Worm (Caenorhabditis elegans): Measurements from ENCODE around the gene F02A9.7.

DNA sequence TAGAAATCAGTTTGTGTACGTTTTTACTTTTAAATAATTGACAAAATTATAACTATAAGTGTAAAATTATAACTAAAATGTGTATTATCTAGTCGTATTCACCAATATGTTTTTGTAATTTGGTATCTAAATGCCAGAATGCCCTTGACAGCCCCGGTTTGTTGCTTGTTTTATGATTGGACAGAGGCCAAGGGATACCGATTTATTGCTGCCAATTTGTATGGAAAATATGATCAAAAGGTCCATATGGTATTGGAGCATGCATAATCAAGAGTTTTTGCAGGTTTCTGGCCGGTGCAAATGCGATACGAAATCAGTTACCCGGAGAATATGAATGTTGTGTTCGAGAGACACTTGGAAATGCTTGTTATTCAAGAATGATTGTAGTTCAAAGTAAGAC is 40.3 kb upstream of the F02A9.7 start:
- no peak for TF ChIP-seq ama-1 (optimal IDR thresholded peaks at IDR 0.05)
- no peak for TF ChIP-seq fkh-6 (tag; optimal IDR thresholded peaks at IDR 0.05)
- no peak for TF ChIP-seq fkh-10 (GFP tag; optimal IDR thresholded peaks at IDR 0.05)
- TF ChIP-seq ets-4 (tag; optimal IDR thresholded peaks at IDR 0.05), result no peak
- TF ChIP-seq tbx-2 (tag; optimal IDR thresholded peaks at IDR 0.05), result no peak
- no peak for TF ChIP-seq unc-86 (tag; optimal IDR thresholded peaks at IDR 0.05)
- no peak for TF ChIP-seq unc-55 (GFP tag; optimal IDR thresholded peaks at IDR 0.05)
- TF ChIP-seq pqm-1 (tag; optimal IDR thresholded peaks at IDR 0.05), result no peak
- no peak for TF ChIP-seq tbx-7 (tag; optimal IDR thresholded peaks at IDR 0.05)
- no peak for TF ChIP-seq pha-4 (tag; optimal IDR thresholded peaks at IDR 0.05)
- no peak for TF ChIP-seq nhr-11 (tag; optimal IDR thresholded peaks at IDR 0.05)
- no peak for TF ChIP-seq unc-3 (GFP tag; conservative IDR thresholded peaks at IDR 0.05)
- TF ChIP-seq unc-3 (tag; optimal IDR thresholded peaks at IDR 0.05), result no peak
- TF ChIP-seq ceh-9 (tag; optimal IDR thresholded peaks at IDR 0.05), result no peak
- TF ChIP-seq unc-42 (tag; optimal IDR thresholded peaks at IDR 0.05), result no peak

Measured in whole organism, late embryonic.